Worm (Caenorhabditis elegans) whole organism, L2 larva: Measurements from ENCODE around the gene tax-6.
A peak's percentile ranks its signal among the peaks of the same experiment; 100 is the strongest.

ENCODE experiments used
- ama-1 ChIP-seq: fragments of 150-350 bp; optimal IDR thresholded peaks from 2 replicates; lab custom pipeline; 2018; ENCODE audit warnings: inconsistent platforms
- nhr-23 ChIP-seq: fragments of 150-350 bp; optimal IDR thresholded peaks from 2 replicates; lab custom pipeline; 2014; ENCODE audit warnings: missing biosample characterization, missing genetic modification reagents, missing genetic modification characterization
- snpc-4 ChIP-seq: fragments of 150-350 bp; optimal IDR thresholded peaks from 2 replicates; lab custom pipeline; 2014; ENCODE audit warnings: missing biosample characterization, missing genetic modification characterization
- zag-1 ChIP-seq: fragments of 150-350 bp; optimal IDR thresholded peaks from 2 replicates; lab custom pipeline; 2014; ENCODE audit warnings: missing biosample characterization, missing genetic modification characterization

ce11 chrIV:10503750-10504232, 2.4 kb upstream of the tax-6 start:
- TF ChIP-seq ama-1 (lab: Kevin White, UChicago) (no peak), nhr-23 (no peak), snpc-4 (tag; lab: Kevin White, UChicago) (no peak), zag-1 (tag; lab: Kevin White, UChicago) (peak; percentile 88)
